Worm (Caenorhabditis elegans) whole organism, L2 larva: ENCODE results near the gene cks-1.

Source experiments
- F13H6.1 ChIP-seq: sonication (generic microtip); optimal IDR thresholded peaks from 2 replicates; lab custom pipeline; 2016; ENCODE audit warnings: missing genetic modification characterization, missing compliant biosample characterization
- R02D3.7 ChIP-seq: fragments of 150-350 bp; optimal IDR thresholded peaks from 2 replicates; lab custom pipeline; 2014; ENCODE audit warnings: missing biosample characterization, missing genetic modification characterization
- lin-39 ChIP-seq: fragments of 150-350 bp; optimal IDR thresholded peaks from 2 replicates; lab custom pipeline; 2014; ENCODE audit warnings: missing biosample characterization, missing genetic modification reagents, missing genetic modification characterization
- lsy-2 ChIP-seq, 2 experiments: fragments of 150-350 bp in 1 of 2; sonication (generic microtip) in 1 of 2; optimal IDR thresholded peaks; 2 replicates each; lab custom pipeline; 2014 to 2017; ENCODE audit warnings: missing biosample characterization in 2 of 2, missing genetic modification characterization in 2 of 2
- unc-62 ChIP-seq: fragments of 150-350 bp; optimal IDR thresholded peaks from 2 replicates; lab custom pipeline; 2014; ENCODE audit warnings: missing biosample characterization, missing genetic modification reagents, missing genetic modification characterization
- ztf-11 ChIP-seq: sonication (generic microtip); optimal IDR thresholded peaks from 2 replicates; lab custom pipeline; 2017; ENCODE audit warnings: missing biosample characterization, missing genetic modification characterization

DNA sequence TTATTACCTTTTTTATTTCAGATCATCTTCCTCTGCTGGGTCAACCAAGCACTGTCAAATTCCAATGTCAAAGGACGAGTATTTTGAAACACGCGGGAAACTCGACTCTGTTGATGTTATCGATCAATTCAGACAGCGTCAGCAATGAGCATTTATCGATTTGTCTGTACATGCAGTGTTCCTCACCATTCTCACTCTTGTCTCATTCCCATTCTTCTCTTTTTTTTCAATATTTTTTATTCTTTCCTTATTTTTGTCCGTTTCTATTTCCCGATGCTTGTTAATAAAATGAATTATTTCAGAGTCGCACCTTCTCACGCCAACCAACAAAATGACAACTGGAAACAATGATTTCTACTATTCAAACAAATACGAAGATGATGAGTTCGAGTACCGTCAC, at the start of gene cks-1:
- TF ChIP-seq F13H6.1 (tag; lab: Kevin White, UChicago), result no peak
- no peak for TF ChIP-seq lin-39 (tag; lab: Kevin White, UChicago)
- no peak for TF ChIP-seq lsy-2 (tag; optimal IDR thresholded peaks at IDR 0.05; lab: Kevin White, UChicago)
- no peak for TF ChIP-seq ztf-11
- no peak for TF ChIP-seq R02D3.7 (tag; lab: Kevin White, UChicago)
- no peak for TF ChIP-seq unc-62 (GFP tag; lab: Kevin White, UChicago)
